Worm (Caenorhabditis elegans): ENCODE measurements around the gene T20G5.12.

The T20G5.12 gene

ce11 chrIII:10181868-10182267, 19.5 kb upstream of the T20G5.12 start:
- TF ChIP-seq M03D4.4 (tag; optimal IDR thresholded peaks at IDR 0.05) = no peak
- TF ChIP-seq ham-2 (GFP tag; optimal IDR thresholded peaks at IDR 0.05) = no peak
- TF ChIP-seq elt-1 (tag; optimal IDR thresholded peaks at IDR 0.05; ENCODE audit: borderline replicate concordance, insufficient read depth) = no peak
- no peak for TF ChIP-seq pha-4 (tag; optimal IDR thresholded peaks at IDR 0.05)
- TF ChIP-seq ceh-83 (GFP tag; optimal IDR thresholded peaks at IDR 0.05) = no peak
- no peak for TF ChIP-seq tbx-8 (GFP tag; optimal IDR thresholded peaks at IDR 0.05)
- no peak for TF ChIP-seq ceh-39 (tag; optimal IDR thresholded peaks at IDR 0.05)
- TF ChIP-seq lin-32 (GFP tag; optimal IDR thresholded peaks at IDR 0.05) = no peak
- no peak for TF ChIP-seq unc-39 (tag; optimal IDR thresholded peaks at IDR 0.05)
- TF ChIP-seq nhr-2 (tag; optimal IDR thresholded peaks at IDR 0.05) = no peak
- TF ChIP-seq sptf-1 (tag; optimal IDR thresholded peaks at IDR 0.05) = no peak
- TF ChIP-seq blmp-1 (tag; optimal IDR thresholded peaks at IDR 0.05) = no peak
- no peak for TF ChIP-seq hlh-1 (tag; optimal IDR thresholded peaks at IDR 0.05)
- no peak for TF ChIP-seq nhr-237 (tag; optimal IDR thresholded peaks at IDR 0.05)

- no peak for TF ChIP-seq sem-2 (GFP tag; optimal IDR thresholded peaks at IDR 0.05)
- no peak for TF ChIP-seq nhr-76 (tag; optimal IDR thresholded peaks at IDR 0.05)
- no peak for TF ChIP-seq drap-1 (GFP tag; optimal IDR thresholded peaks at IDR 0.05)
- TF ChIP-seq lin-32 (GFP tag; optimal IDR thresholded peaks at IDR 0.05) = no peak
- TF ChIP-seq ces-1 (GFP tag; optimal IDR thresholded peaks at IDR 0.05) = no peak
- no peak for TF ChIP-seq lsy-2 (tag; optimal IDR thresholded peaks at IDR 0.05)
- TF ChIP-seq nhr-28 (tag; optimal IDR thresholded peaks at IDR 0.05) = no peak
- no peak for TF ChIP-seq sptf-1 (tag; optimal IDR thresholded peaks at IDR 0.05)
- no peak for TF ChIP-seq zip-8 (tag; optimal IDR thresholded peaks at IDR 0.05)
- TF ChIP-seq mab-5 (tag; optimal IDR thresholded peaks at IDR 0.05) = no peak
- no peak for TF ChIP-seq ham-2 (GFP tag; optimal IDR thresholded peaks at IDR 0.05)
- no peak for TF ChIP-seq bed-3 (GFP tag; optimal IDR thresholded peaks at IDR 0.05)
- no peak for TF ChIP-seq blmp-1 (tag; optimal IDR thresholded peaks at IDR 0.05)
- TF ChIP-seq nhr-12 (tag; optimal IDR thresholded peaks at IDR 0.05) = no peak
- TF ChIP-seq ceh-83 (GFP tag; optimal IDR thresholded peaks at IDR 0.05) = no peak
- no peak for TF ChIP-seq nhr-237 (tag; optimal IDR thresholded peaks at IDR 0.05)
- no peak for TF ChIP-seq tbx-8 (GFP tag; optimal IDR thresholded peaks at IDR 0.05)
- TF ChIP-seq cnd-1 (tag; optimal IDR thresholded peaks at IDR 0.05) = no peak
- TF ChIP-seq ceh-43 (GFP tag; optimal IDR thresholded peaks at IDR 0.05) = no peak
Measured at ce11 chrIII:10186160-10186559, 15.2 kb upstream of the T20G5.12 start, which contains the start of gene unc-47. unc-47 (minus strand) TSS chrIII:10186260.

- TF ChIP-seq unc-39 (tag; optimal IDR thresholded peaks at IDR 0.05) (no peak), cnd-1 (tag; optimal IDR thresholded peaks at IDR 0.05) (no peak), drap-1 (GFP tag; optimal IDR thresholded peaks at IDR 0.05) (no peak), hlh-1 (tag; optimal IDR thresholded peaks at IDR 0.05) (no peak), unc-62 (GFP tag; optimal IDR thresholded peaks at IDR 0.05) (no peak)
Measured at ce11 chrIII:10187840-10188239, 13.6 kb upstream of the T20G5.12 start.

ce11 chrIII:10188912-10189311, 12.5 kb upstream of the T20G5.12 start, which contains the start of gene epac-1:
epac-1 (plus strand) TSS chrIII:10189212.
- TF ChIP-seq nhr-28 (tag; optimal IDR thresholded peaks at IDR 0.05) (no peak), blmp-1 (tag; optimal IDR thresholded peaks at IDR 0.05) (no peak), mls-2 (tag; optimal IDR thresholded peaks at IDR 0.05) (no peak), elt-3 (tag; optimal IDR thresholded peaks at IDR 0.05) (no peak)

- TF ChIP-seq tbx-8 (GFP tag; optimal IDR thresholded peaks at IDR 0.05) (no peak), unc-120 (tag; optimal IDR thresholded peaks at IDR 0.05; ENCODE audit: poor library complexity, severe bottlenecking) (no peak), flh-1 (GFP tag; optimal IDR thresholded peaks at IDR 0.05) (no peak), nhr-28 (tag; optimal IDR thresholded peaks at IDR 0.05) (no peak), unc-62 (GFP tag; optimal IDR thresholded peaks at IDR 0.05) (no peak), ceh-43 (GFP tag; optimal IDR thresholded peaks at IDR 0.05) (no peak), nhr-237 (tag; optimal IDR thresholded peaks at IDR 0.05) (no peak), elt-3 (tag; optimal IDR thresholded peaks at IDR 0.05) (no peak), blmp-1 (tag; optimal IDR thresholded peaks at IDR 0.05) (no peak), drap-1 (GFP tag; optimal IDR thresholded peaks at IDR 0.05) (no peak), nhr-2 (tag; optimal IDR thresholded peaks at IDR 0.05) (no peak), elt-1 (tag; optimal IDR thresholded peaks at IDR 0.05; ENCODE audit: borderline replicate concordance, insufficient read depth) (no peak), mls-2 (tag; optimal IDR thresholded peaks at IDR 0.05) (no peak), ceh-39 (tag; optimal IDR thresholded peaks at IDR 0.05) (no peak), lsy-2 (tag; optimal IDR thresholded peaks at IDR 0.05) (no peak), sem-2 (GFP tag; optimal IDR thresholded peaks at IDR 0.05) (no peak), ces-1 (GFP tag; optimal IDR thresholded peaks at IDR 0.05) (no peak), lin-13 (tag; optimal IDR thresholded peaks at IDR 0.05) (no peak), zip-8 (tag; optimal IDR thresholded peaks at IDR 0.05) (no peak), mab-5 (tag; optimal IDR thresholded peaks at IDR 0.05) (no peak)
Measured at ce11 chrIII:10194569-10194968, 6.8 kb upstream of the T20G5.12 start.

All from whole organism, mixed stage, embryonic.